Fruit fly (Drosophila melanogaster): ENCODE data around the gene Zasp67.
A peak's percentile ranks its signal among the peaks of the same experiment; 100 is the strongest.

The Zasp67 gene

dm6 chr3L:9739629-9740028 is 57.9 kb downstream of the Zasp67 start (continued):
- TF ChIP-seq CG3163 (GFP tag; optimal IDR thresholded peaks at IDR 0.05) (no peak), CG7271 (tag; optimal IDR thresholded peaks at IDR 0.05) (no peak), Oli (tag; optimal IDR thresholded peaks at IDR 0.05) (no peak), ranshi (GFP tag; IDR thresholded peaks at IDR 0.05) (no peak), Adf1 (GFP tag; IDR thresholded peaks at IDR 0.05) (no peak), CG14014 (GFP tag; IDR thresholded peaks at IDR 0.05) (no peak), CG13894 (tag; optimal IDR thresholded peaks at IDR 0.05) (no peak), row (GFP tag; IDR thresholded peaks at IDR 0.05) (peak; percentile 52), CG1602 (GFP tag; optimal IDR thresholded peaks at IDR 0.05) (no peak), CoRest (tag; optimal IDR thresholded peaks at IDR 0.05) (no peak), CG4820 (GFP tag; optimal IDR thresholded peaks at IDR 0.05) (no peak), mld (GFP tag; IDR thresholded peaks at IDR 0.05; ENCODE audit: partially characterized antibody) (no peak), sens (GFP tag) (peak; percentile 71), esg (GFP tag; conservative IDR thresholded peaks at IDR 0.05) (no peak), hb (GFP tag; IDR thresholded peaks at IDR 0.05; ENCODE audit: partially characterized antibody) (no peak), grau (tag; optimal IDR thresholded peaks at IDR 0.05) (no peak), Fer3 (tag; optimal IDR thresholded peaks at IDR 0.05) (no peak), dimm (GFP tag; IDR thresholded peaks at IDR 0.05) (no peak), CG4282 (GFP tag; optimal IDR thresholded peaks at IDR 0.05) (no peak), Aef1 (GFP tag; IDR thresholded peaks at IDR 0.05) (no peak), Asciz (GFP tag; optimal IDR thresholded peaks at IDR 0.05) (peak; percentile 16), Lpt (GFP tag; optimal IDR thresholded peaks at IDR 0.05) (no peak), Mrtf (GFP tag; IDR thresholded peaks at IDR 0.05) (no peak), nom (GFP tag; optimal IDR thresholded peaks at IDR 0.05) (no peak), CG13624 (GFP tag; optimal IDR thresholded peaks at IDR 0.05) (no peak), CG7357 (GFP tag; IDR thresholded peaks at IDR 0.05) (no peak), CG30403 (GFP tag; optimal IDR thresholded peaks at IDR 0.05) (peak; percentile 40), BEAF-32 (GFP tag; optimal IDR thresholded peaks at IDR 0.05) (no peak), lab (GFP tag; optimal IDR thresholded peaks at IDR 0.05) (peak; percentile 13), CG31365 (tag; optimal IDR thresholded peaks at IDR 0.05) (no peak), CG9609 (GFP tag; optimal IDR thresholded peaks at IDR 0.05) (no peak), CG7372 (GFP tag; IDR thresholded peaks at IDR 0.05) (no peak), CG4360 (GFP tag; IDR thresholded peaks at IDR 0.05) (no peak), ham (GFP tag; IDR thresholded peaks at IDR 0.05) (no peak), CG14667 (GFP tag; IDR thresholded peaks at IDR 0.05) (no peak), HmgD (GFP tag; optimal IDR thresholded peaks at IDR 0.05) (no peak), CG4617 (GFP tag; optimal IDR thresholded peaks at IDR 0.05; ENCODE audit: borderline replicate concordance) (no peak), fd3F (GFP tag; optimal IDR thresholded peaks at IDR 0.05) (no peak), CG17385 (GFP tag; optimal IDR thresholded peaks at IDR 0.05) (no peak), CG15479 (GFP tag; optimal IDR thresholded peaks at IDR 0.05) (no peak), HLH3B (GFP tag; IDR thresholded peaks at IDR 0.05) (no peak), Xrp1 (GFP tag; IDR thresholded peaks at IDR 0.05) (peak; percentile 17; the same call in 1 of the 2 replicates), CG6689 (GFP tag; IDR thresholded peaks at IDR 0.05) (peak; percentile 60), CG12236 (GFP tag; optimal IDR thresholded peaks at IDR 0.05) (no peak), CG15269 (tag; optimal IDR thresholded peaks at IDR 0.05) (no peak), CG7963 (GFP tag; IDR thresholded peaks at IDR 0.05; ENCODE audit: partially characterized antibody) (no peak), tap (tag; optimal IDR thresholded peaks at IDR 0.05) (no peak), Antp (GFP tag; optimal IDR thresholded peaks at IDR 0.05) (no peak), CG17359 (tag; optimal IDR thresholded peaks at IDR 0.05) (peak; percentile 28), CG12659 (GFP tag; optimal IDR thresholded peaks at IDR 0.05) (no peak), ewg (GFP tag; optimal IDR thresholded peaks at IDR 0.05) (peak; percentile 57), Nf-YA (GFP tag; IDR thresholded peaks at IDR 0.05) (no peak)

Measured in whole organism, embryonic.